Fruit fly (Drosophila melanogaster) S2 (cell line): ENCODE data around the gene Ada2a.

Experiments used
- CG8478 ChIP-seq: fragments of >200 bp; optimal IDR thresholded peaks from 2 replicates; lab custom pipeline; 2018
- CTCF ChIP-seq, 2 experiments: fragments of >200 bp; optimal IDR thresholded peaks; 2 replicates each; lab custom pipeline; 2018

- no peak for TF ChIP-seq CG8478 (lab: Kevin White, UChicago)
- no peak for TF ChIP-seq CTCF (optimal IDR thresholded peaks at IDR 0.05; lab: Kevin White, UChicago)
These were observed 28.5 kb downstream of the Ada2a start for dm6 chr3R:18226809-18227157.
